Worm (Caenorhabditis elegans): ENCODE measurements around the gene alr-1.

alr-1 gene

DNA sequence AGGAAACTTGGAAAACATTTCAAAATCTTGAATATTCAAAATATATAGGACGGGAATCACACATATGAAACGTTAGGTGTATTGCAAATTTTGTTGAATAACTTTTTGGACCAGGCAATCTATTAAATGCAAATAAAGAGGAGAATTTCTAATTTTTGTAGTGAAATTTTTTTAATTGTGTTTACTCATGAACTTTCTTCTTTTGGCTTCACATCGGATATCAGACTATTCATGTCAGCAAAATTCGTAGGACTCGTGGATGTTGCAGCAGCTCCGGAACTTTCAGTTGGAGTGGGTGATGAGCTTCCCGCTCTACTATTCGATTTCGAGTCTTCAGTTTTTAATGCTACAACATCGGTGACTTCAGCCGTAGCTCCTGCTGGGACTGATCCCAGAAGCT, 3.0 kb downstream of the alr-1 start:
- TF ChIP-seq ZK546.5 (tag; optimal IDR thresholded peaks at IDR 0.05): no peak
- no peak for TF ChIP-seq nhr-76 (tag; optimal IDR thresholded peaks at IDR 0.05)
- TF ChIP-seq ztf-4 (tag; optimal IDR thresholded peaks at IDR 0.05): no peak
- no peak for TF ChIP-seq zag-1 (tag; optimal IDR thresholded peaks at IDR 0.05)
- TF ChIP-seq eor-1 (tag; optimal IDR thresholded peaks at IDR 0.05): no peak
- TF ChIP-seq hmg-11 (tag; optimal IDR thresholded peaks at IDR 0.05): no peak
- no peak for TF ChIP-seq nfya-1 (tag; optimal IDR thresholded peaks at IDR 0.05; ENCODE audit: insufficient read depth)
- TF ChIP-seq fos-1 (tag; optimal IDR thresholded peaks at IDR 0.05): no peak
- TF ChIP-seq ceh-82 (tag; optimal IDR thresholded peaks at IDR 0.05): no peak
- TF ChIP-seq elt-1 (tag; optimal IDR thresholded peaks at IDR 0.05): no peak
- TF ChIP-seq mml-1 (tag; optimal IDR thresholded peaks at IDR 0.05): no peak
- TF ChIP-seq nhr-237 (tag; optimal IDR thresholded peaks at IDR 0.05): no peak

DNA sequence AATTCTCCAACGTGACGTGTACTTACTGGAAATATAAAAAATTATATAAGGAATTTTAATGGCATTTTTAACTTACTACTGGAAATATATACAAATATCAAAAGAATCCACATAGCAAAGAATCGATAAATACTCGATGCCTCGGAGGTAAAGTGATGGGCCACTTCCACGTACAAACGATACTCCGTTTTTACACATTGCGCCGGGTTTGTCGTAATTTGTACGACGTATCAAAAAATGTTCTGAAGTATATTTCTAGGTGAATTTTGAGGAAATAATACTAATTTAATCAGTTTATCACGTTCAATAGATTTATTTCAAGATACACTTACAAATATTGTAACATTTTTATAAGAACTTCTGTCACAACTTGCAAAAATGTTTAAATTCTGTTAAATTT, 4.6 kb downstream of the alr-1 start, which contains the start of gene R08B4.3:
Gene R08B4.3 (minus strand): TSS at position 198 of the 400 bp plus-strand sequence.
- TF ChIP-seq tbx-2 (tag; optimal IDR thresholded peaks at IDR 0.05) (no peak), nhr-11 (tag; optimal IDR thresholded peaks at IDR 0.05) (no peak), ztf-11 (tag; optimal IDR thresholded peaks at IDR 0.05) (no peak), nhr-77 (tag; optimal IDR thresholded peaks at IDR 0.05) (no peak), jun-1 (tag; optimal IDR thresholded peaks at IDR 0.05) (no peak), lin-15B (tag; optimal IDR thresholded peaks at IDR 0.05) (no peak), mml-1 (tag; optimal IDR thresholded peaks at IDR 0.05) (no peak), hmg-11 (tag; optimal IDR thresholded peaks at IDR 0.05) (no peak), lin-39 (tag; optimal IDR thresholded peaks at IDR 0.05) (no peak), mdl-1 (tag; optimal IDR thresholded peaks at IDR 0.05) (no peak), egl-5 (tag; optimal IDR thresholded peaks at IDR 0.05) (no peak), nhr-43 (tag; optimal IDR thresholded peaks at IDR 0.05; ENCODE audit: poor library complexity, severe bottlenecking) (no peak)

DNA sequence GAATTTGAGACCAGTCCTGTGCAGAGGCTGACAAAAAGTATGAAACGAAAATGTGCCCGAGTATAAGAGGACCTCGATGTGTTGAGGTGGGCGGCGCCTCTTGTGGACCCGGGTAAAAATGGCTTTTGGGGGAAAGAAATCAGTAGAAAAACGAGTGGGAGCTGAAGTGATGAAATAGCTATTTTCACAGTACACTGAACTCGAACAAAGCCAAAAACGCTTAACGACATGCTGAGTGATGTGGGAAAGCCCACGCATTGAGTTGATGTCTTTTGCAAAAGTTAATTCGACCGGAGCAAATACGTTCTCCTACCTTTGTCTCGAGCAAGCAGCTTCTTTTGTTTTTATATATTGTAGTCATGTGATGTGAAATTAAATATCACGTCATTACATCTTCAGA, 8.7 kb downstream of the alr-1 start, which contains the start of gene nlp-66:
Gene nlp-66 (minus strand): TSS at position 101 of the 400 bp plus-strand sequence.
- TF ChIP-seq unc-62 (GFP tag; optimal IDR thresholded peaks at IDR 0.05) (no peak), fos-1 (tag; optimal IDR thresholded peaks at IDR 0.05) (no peak), lin-15B (tag; optimal IDR thresholded peaks at IDR 0.05) (no peak), snpc-4 (tag; optimal IDR thresholded peaks at IDR 0.05) (no peak), pqm-1 (tag; optimal IDR thresholded peaks at IDR 0.05) (no peak), ceh-82 (tag; optimal IDR thresholded peaks at IDR 0.05) (no peak), eor-1 (tag; optimal IDR thresholded peaks at IDR 0.05) (no peak), mml-1 (tag; optimal IDR thresholded peaks at IDR 0.05) (no peak), R02D3.7 (tag; optimal IDR thresholded peaks at IDR 0.05) (no peak), fkh-2 (tag; optimal IDR thresholded peaks at IDR 0.05) (no peak), nhr-76 (tag; optimal IDR thresholded peaks at IDR 0.05) (no peak), nhr-28 (tag; optimal IDR thresholded peaks at IDR 0.05) (no peak), egl-27 (tag; optimal IDR thresholded peaks at IDR 0.05) (no peak), elt-1 (tag; optimal IDR thresholded peaks at IDR 0.05) (no peak), tbx-2 (tag; optimal IDR thresholded peaks at IDR 0.05) (no peak)

DNA sequence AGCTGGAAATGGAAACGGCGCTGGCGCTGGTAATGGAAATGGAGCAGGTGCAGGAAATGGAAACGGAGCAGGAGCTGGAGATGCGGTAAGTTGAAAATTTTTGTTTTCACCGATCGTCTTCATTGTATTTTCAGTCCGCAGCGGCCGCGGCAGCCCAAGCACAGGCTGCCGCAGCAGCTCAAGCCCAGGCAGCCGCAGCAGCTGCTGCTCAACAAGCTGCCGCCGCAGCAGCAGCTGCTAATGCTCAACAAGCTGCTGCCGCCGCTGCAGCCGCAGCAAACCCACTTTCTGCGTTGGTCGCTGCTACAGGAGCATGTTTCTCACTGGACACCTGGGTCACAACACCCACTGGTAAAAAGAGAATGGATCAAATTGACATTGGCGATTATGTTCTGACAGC, 11.0 kb downstream of the alr-1 start:
- TF ChIP-seq snpc-4 (tag; optimal IDR thresholded peaks at IDR 0.05): no peak
- no peak for TF ChIP-seq elt-1 (tag; optimal IDR thresholded peaks at IDR 0.05)
- no peak for TF ChIP-seq egl-27 (tag; optimal IDR thresholded peaks at IDR 0.05)
- TF ChIP-seq fkh-2 (tag; optimal IDR thresholded peaks at IDR 0.05): no peak
- no peak for TF ChIP-seq eor-1 (tag; optimal IDR thresholded peaks at IDR 0.05)
- no peak for TF ChIP-seq skn-1 (tag; optimal IDR thresholded peaks at IDR 0.05)
- TF ChIP-seq nhr-11 (tag; optimal IDR thresholded peaks at IDR 0.05): no peak
- TF ChIP-seq egl-5 (tag; optimal IDR thresholded peaks at IDR 0.05): no peak
- no peak for TF ChIP-seq tbx-2 (tag; optimal IDR thresholded peaks at IDR 0.05)
- TF ChIP-seq nhr-25 (tag; optimal IDR thresholded peaks at IDR 0.05): no peak
- TF ChIP-seq nhr-237 (tag; optimal IDR thresholded peaks at IDR 0.05): no peak
- no peak for TF ChIP-seq lsy-12 (tag; optimal IDR thresholded peaks at IDR 0.05)
- TF ChIP-seq elt-2 (tag; optimal IDR thresholded peaks at IDR 0.05): no peak
- no peak for TF ChIP-seq nfya-1 (tag; optimal IDR thresholded peaks at IDR 0.05; ENCODE audit: insufficient read depth)
- no peak for TF ChIP-seq ztf-11 (tag; optimal IDR thresholded peaks at IDR 0.05)

DNA sequence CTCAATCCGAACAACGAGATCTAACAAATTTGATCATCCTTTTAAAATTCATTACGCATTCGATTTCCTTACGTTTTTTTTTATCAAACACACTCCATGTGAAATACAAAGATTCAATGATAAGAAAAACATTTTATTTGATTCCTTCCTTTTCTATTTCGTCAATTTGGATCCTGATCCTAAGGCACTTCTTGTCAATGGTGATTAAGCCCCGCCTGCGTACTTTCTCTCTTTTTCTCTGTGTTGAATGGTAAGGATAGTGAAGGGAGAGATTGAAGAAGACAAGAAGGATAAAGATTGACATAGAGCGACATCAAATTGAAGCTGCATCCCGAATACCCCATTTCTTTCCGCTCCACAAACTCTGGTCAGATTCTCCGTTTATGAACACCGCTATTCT, 16.2 kb downstream of the alr-1 start, which contains the start of gene grd-1:
Gene grd-1 (plus strand): TSS at position 241 of the 400 bp plus-strand sequence.
- TF ChIP-seq elt-3 (tag; optimal IDR thresholded peaks at IDR 0.05) (no peak), lsy-12 (tag; optimal IDR thresholded peaks at IDR 0.05) (no peak), ztf-4 (tag; optimal IDR thresholded peaks at IDR 0.05) (no peak), elt-1 (tag; optimal IDR thresholded peaks at IDR 0.05) (no peak), ztf-11 (tag; optimal IDR thresholded peaks at IDR 0.05) (no peak), nhr-67 (tag; optimal IDR thresholded peaks at IDR 0.05) (no peak), pha-4 (tag; optimal IDR thresholded peaks at IDR 0.05) (no peak)

Data from whole organism, L3 larva.